Worm (Caenorhabditis elegans): ENCODE data around the gene Y75B8A.33.
A peak's percentile ranks its signal among the peaks of the same experiment; 100 is the strongest.

Y75B8A.33 gene

DNA sequence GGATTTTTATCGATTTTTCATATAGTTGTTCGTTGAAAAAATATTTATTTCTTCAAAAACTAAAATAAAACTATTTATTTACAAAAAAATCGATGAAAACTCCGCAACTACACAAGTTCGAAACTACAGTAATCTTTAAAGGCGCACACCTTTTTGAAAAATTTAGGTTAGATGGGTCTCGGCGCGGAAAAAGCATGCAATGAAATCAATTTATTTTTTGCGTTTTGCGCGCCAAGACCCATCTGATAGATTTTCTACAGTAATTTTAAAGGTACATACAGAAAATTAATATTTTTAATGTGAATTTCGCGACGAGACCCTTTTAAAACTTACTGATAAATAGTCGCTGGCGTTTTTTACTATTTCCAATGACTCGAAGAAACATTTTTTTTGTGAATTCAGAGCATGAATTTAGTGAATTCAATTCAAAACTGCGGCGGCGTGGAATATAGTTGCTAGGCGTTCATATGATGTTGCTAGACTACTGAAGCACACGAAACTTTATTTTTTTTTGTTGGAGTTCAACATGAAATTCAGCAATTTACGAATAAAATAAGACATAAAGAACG is at the start of gene Y75B8A.33:
Gene Y75B8A.33, minus strand, starts transcription at position 385 of the 569 bp plus-strand sequence.
- no peak for TF ChIP-seq hnd-1 (tag; optimal IDR thresholded peaks at IDR 0.05)
- no peak for TF ChIP-seq ceh-13 (GFP tag; optimal IDR thresholded peaks at IDR 0.05)
- TF ChIP-seq ets-7 (tag; optimal IDR thresholded peaks at IDR 0.05), result no peak
- peak; percentile 39; the same call in 1 of the 2 replicates for TF ChIP-seq pes-1 (GFP tag; IDR thresholded peaks at IDR 0.05)
- TF ChIP-seq aly-1 (tag; optimal IDR thresholded peaks at IDR 0.05), result no peak
- TF ChIP-seq hmg-4 (GFP tag; optimal IDR thresholded peaks at IDR 0.05), result no peak

DNA sequence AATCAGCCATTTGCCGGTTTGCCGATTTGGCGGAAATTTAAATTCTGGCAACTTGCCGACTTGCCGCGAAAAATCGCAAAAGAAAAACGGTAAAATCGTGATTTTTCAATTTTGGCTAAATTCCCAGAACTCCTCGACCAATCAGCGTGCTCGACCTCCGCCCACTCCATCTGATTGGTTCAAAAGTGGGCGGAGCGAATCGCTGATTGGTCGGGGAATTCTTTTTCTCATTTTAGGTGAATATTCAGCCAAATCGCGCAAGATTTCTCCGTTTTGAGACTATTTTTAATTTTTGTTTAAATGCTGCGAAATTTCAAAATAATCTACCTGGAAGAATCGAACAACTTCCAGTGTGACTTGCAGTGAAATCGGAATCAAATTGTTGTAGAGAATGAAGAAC is 47.4 kb upstream of the Y75B8A.33 start:
- no peak for TF ChIP-seq aly-1 (tag; optimal IDR thresholded peaks at IDR 0.05)
- no peak for TF ChIP-seq flt-1 (GFP tag; IDR thresholded peaks at IDR 0.05)
- TF ChIP-seq B0310.2 (tag; optimal IDR thresholded peaks at IDR 0.05), result no peak
- TF ChIP-seq ceh-36 (tag; optimal IDR thresholded peaks at IDR 0.05), result no peak
- no peak for TF ChIP-seq scrt-1 (GFP tag; IDR thresholded peaks at IDR 0.05)
- TF ChIP-seq hmg-4 (GFP tag; optimal IDR thresholded peaks at IDR 0.05), result no peak
- no peak for TF ChIP-seq tbx-37 (GFP tag; conservative IDR thresholded peaks at IDR 0.05)
- TF ChIP-seq tra-4 (tag; optimal IDR thresholded peaks at IDR 0.05), result no peak
- no peak for TF ChIP-seq sea-1 (GFP tag; conservative IDR thresholded peaks at IDR 0.05)
- no peak for TF ChIP-seq ets-7 (tag; optimal IDR thresholded peaks at IDR 0.05)
- no peak for TF ChIP-seq ceh-13 (GFP tag; optimal IDR thresholded peaks at IDR 0.05)
- TF ChIP-seq hnd-1 (tag; optimal IDR thresholded peaks at IDR 0.05), result no peak
- TF ChIP-seq pes-1 (GFP tag; IDR thresholded peaks at IDR 0.05), result no peak
- TF ChIP-seq F13C5.2 (tag; optimal IDR thresholded peaks at IDR 0.05), result no peak
- TF ChIP-seq hmbx-1 (tag; optimal IDR thresholded peaks at IDR 0.05), result no peak

DNA sequence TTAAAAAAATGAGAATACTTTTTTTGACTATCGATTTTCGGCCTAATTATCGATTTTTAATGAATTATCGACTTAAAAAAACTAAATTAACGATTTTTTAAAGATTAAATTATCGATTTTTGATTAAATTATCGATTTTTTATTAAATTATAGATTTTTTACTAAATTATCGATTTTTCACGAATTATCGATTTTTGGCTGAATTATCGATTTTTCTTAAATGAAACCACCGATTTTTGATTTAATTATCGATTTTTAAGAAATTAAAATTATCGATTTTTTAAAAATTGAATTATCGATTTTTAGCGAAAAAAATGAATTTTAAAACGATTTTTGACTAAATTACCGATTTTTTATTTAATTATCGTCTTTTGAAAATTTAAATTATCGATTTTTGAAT is 44.5 kb upstream of the Y75B8A.33 start:
- TF ChIP-seq flt-1 (GFP tag; IDR thresholded peaks at IDR 0.05) (no peak), ama-1 (optimal IDR thresholded peaks at IDR 0.05) (no peak)

DNA sequence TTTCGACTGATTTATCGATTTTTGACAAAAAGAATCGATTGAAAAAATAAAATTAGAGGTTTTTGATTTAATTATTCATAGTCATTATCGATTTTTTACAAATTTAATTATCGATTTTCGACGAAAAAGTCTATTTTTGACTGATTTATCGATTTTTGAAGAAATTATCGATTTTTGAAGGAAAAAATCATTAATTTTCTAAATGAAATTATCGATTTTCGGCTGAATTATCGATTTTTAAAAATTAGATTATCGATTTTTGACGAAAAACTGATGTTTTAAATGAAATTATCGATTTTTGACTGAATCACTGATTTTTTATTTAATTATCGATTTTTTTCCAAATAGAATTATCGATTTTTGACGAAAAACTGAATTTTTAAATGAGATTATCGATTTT is 43.9 kb upstream of the Y75B8A.33 start:
- no peak for TF ChIP-seq F13C5.2 (tag; optimal IDR thresholded peaks at IDR 0.05)
- TF ChIP-seq tra-4 (tag; optimal IDR thresholded peaks at IDR 0.05), result no peak
- TF ChIP-seq ama-1 (optimal IDR thresholded peaks at IDR 0.05), result no peak
- TF ChIP-seq hmg-4 (GFP tag; optimal IDR thresholded peaks at IDR 0.05), result no peak
- no peak for TF ChIP-seq tbx-11 (GFP tag; IDR thresholded peaks at IDR 0.05)
- TF ChIP-seq B0310.2 (tag; optimal IDR thresholded peaks at IDR 0.05), result no peak
- TF ChIP-seq tbx-37 (GFP tag; conservative IDR thresholded peaks at IDR 0.05), result no peak
- no peak for TF ChIP-seq pes-1 (GFP tag; IDR thresholded peaks at IDR 0.05)
- TF ChIP-seq hnd-1 (tag; optimal IDR thresholded peaks at IDR 0.05), result no peak
- no peak for TF ChIP-seq ceh-36 (tag; optimal IDR thresholded peaks at IDR 0.05)
- no peak for TF ChIP-seq hmbx-1 (tag; optimal IDR thresholded peaks at IDR 0.05)
- TF ChIP-seq flt-1 (GFP tag; IDR thresholded peaks at IDR 0.05), result no peak
- no peak for TF ChIP-seq aly-1 (tag; optimal IDR thresholded peaks at IDR 0.05)
- TF ChIP-seq scrt-1 (GFP tag; IDR thresholded peaks at IDR 0.05), result no peak
- TF ChIP-seq sea-1 (GFP tag; conservative IDR thresholded peaks at IDR 0.05), result no peak

DNA sequence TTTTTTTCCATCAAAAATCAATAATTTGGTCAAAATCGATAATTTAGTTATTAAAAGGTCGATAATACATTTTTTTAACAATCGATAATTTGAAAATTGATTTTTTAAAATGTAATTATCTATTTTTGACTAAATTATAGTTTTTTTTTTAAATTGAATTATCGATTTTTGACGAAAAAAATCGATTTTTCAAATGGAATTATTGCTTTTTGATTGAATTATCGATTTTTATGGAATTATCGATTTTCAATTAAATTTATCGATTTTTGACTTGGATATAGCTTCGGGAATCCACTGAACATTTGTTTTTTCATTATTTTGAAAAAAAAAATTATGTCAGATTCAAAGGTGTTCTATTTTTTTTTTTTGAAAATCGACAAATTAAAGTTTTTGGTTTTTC is 43.1 kb upstream of the Y75B8A.33 start:
- TF ChIP-seq ets-7 (tag; optimal IDR thresholded peaks at IDR 0.05), result no peak
- TF ChIP-seq hnd-1 (tag; optimal IDR thresholded peaks at IDR 0.05), result no peak
- no peak for TF ChIP-seq tbx-11 (GFP tag; IDR thresholded peaks at IDR 0.05)
- TF ChIP-seq pes-1 (GFP tag; IDR thresholded peaks at IDR 0.05), result no peak
- no peak for TF ChIP-seq tra-4 (tag; optimal IDR thresholded peaks at IDR 0.05)
- TF ChIP-seq hmbx-1 (tag; optimal IDR thresholded peaks at IDR 0.05), result no peak
- TF ChIP-seq ceh-13 (GFP tag; optimal IDR thresholded peaks at IDR 0.05), result no peak
- TF ChIP-seq hmg-4 (GFP tag; optimal IDR thresholded peaks at IDR 0.05), result no peak
- no peak for TF ChIP-seq aly-1 (tag; optimal IDR thresholded peaks at IDR 0.05)
- TF ChIP-seq tbx-37 (GFP tag; conservative IDR thresholded peaks at IDR 0.05), result no peak
- TF ChIP-seq F13C5.2 (tag; optimal IDR thresholded peaks at IDR 0.05), result no peak

DNA sequence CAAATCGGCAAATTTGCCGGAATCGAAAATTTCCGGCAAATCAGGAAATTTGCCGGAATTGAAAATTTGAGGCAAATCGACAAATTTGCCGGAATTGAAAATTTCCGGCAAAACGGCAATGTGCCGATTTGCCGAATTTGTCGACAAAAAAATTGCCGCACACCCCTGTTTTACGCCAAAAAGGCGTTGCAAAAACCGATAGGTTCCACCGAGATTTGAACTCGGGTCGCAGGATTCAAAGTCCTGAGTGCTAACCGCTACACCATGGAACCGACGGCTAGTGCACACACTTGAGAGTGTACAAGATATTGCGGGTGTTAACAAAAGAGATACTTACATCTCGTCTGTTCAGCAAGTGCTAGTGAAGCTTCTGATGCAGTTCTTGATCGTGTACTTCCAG is 32.5 kb upstream of the Y75B8A.33 start:
- TF ChIP-seq flt-1 (GFP tag; IDR thresholded peaks at IDR 0.05), result peak; percentile 75
- TF ChIP-seq pes-1 (GFP tag; IDR thresholded peaks at IDR 0.05), result peak; percentile 81
- peak; percentile 54 for TF ChIP-seq ceh-36 (tag; optimal IDR thresholded peaks at IDR 0.05)
- no peak for TF ChIP-seq ets-7 (tag; optimal IDR thresholded peaks at IDR 0.05)
- TF ChIP-seq hnd-1 (tag; optimal IDR thresholded peaks at IDR 0.05), result peak; percentile 6
- peak; percentile 40 for TF ChIP-seq F13C5.2 (tag; optimal IDR thresholded peaks at IDR 0.05)
- peak; percentile 31 for TF ChIP-seq ceh-13 (GFP tag; optimal IDR thresholded peaks at IDR 0.05)
- TF ChIP-seq sea-1 (GFP tag; conservative IDR thresholded peaks at IDR 0.05), result no peak
- TF ChIP-seq B0310.2 (tag; optimal IDR thresholded peaks at IDR 0.05), result peak; percentile 22
- peak; percentile 15 for TF ChIP-seq hmbx-1 (tag; optimal IDR thresholded peaks at IDR 0.05)
- TF ChIP-seq scrt-1 (GFP tag; IDR thresholded peaks at IDR 0.05), result peak; percentile 77
- TF ChIP-seq hmg-4 (GFP tag; optimal IDR thresholded peaks at IDR 0.05), result peak; percentile 8
- TF ChIP-seq tra-4 (tag; optimal IDR thresholded peaks at IDR 0.05), result no peak
- no peak for TF ChIP-seq ama-1 (optimal IDR thresholded peaks at IDR 0.05)
- TF ChIP-seq tbx-37 (GFP tag; conservative IDR thresholded peaks at IDR 0.05), result peak; percentile 48; the same call in 1 of the 2 replicates
- peak; percentile 56; the same call in 1 of the 2 replicates for TF ChIP-seq tbx-11 (GFP tag; IDR thresholded peaks at IDR 0.05)
- peak; percentile 68 for TF ChIP-seq aly-1 (tag; optimal IDR thresholded peaks at IDR 0.05)

DNA sequence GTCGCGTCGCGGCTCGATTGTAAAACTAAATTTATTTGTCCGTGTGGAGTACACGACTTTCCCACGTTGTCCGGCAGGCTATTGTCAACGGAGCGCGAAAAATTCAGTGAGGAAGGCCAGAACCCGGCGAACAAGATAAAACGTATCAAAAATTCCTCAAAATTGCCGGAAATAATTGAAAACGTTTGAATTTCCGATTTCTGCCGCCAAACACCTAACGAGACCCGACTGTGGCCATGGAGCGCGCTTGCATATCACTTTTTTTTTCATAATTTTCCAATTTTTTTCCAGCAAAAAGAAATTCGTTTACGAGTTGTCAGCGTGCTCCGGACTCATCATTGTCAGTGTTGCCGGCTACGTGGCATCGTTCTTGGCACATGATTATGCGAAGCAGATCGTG is 31.3 kb upstream of the Y75B8A.33 start:
- TF ChIP-seq pes-1 (GFP tag; IDR thresholded peaks at IDR 0.05), result no peak
- no peak for TF ChIP-seq hnd-1 (tag; optimal IDR thresholded peaks at IDR 0.05)
- no peak for TF ChIP-seq sea-1 (GFP tag; conservative IDR thresholded peaks at IDR 0.05)
- no peak for TF ChIP-seq F13C5.2 (tag; optimal IDR thresholded peaks at IDR 0.05)
- no peak for TF ChIP-seq flt-1 (GFP tag; IDR thresholded peaks at IDR 0.05)
- no peak for TF ChIP-seq scrt-1 (GFP tag; IDR thresholded peaks at IDR 0.05)
- no peak for TF ChIP-seq tbx-11 (GFP tag; IDR thresholded peaks at IDR 0.05)
- no peak for TF ChIP-seq hmg-4 (GFP tag; optimal IDR thresholded peaks at IDR 0.05)
- TF ChIP-seq tbx-37 (GFP tag; conservative IDR thresholded peaks at IDR 0.05), result no peak
- TF ChIP-seq hmbx-1 (tag; optimal IDR thresholded peaks at IDR 0.05), result no peak

DNA sequence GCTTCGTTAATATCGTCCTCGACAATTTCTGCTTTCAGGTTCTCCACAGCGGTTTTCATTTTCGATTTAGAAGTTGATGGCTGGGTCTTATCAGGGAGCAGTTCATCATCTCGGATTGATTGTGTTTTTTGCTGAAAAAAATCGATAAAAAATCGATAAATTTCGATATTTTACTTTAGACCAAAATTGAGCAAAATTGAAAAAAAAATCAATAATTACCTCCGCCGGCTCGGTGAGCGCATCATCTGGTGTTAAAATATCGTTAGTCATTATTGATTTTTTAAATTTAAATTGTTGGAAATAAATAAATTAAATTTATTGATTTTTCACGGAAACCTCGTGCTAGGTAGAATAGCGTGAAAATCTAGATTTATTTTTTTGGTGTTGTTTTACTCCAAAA is 27.9 kb upstream of the Y75B8A.33 start, which contains the start of gene Y49E10.10:
Gene Y49E10.10, plus strand, starts transcription at position 381 of the 400 bp plus-strand sequence.
- TF ChIP-seq hnd-1 (tag; optimal IDR thresholded peaks at IDR 0.05) (no peak), F13C5.2 (tag; optimal IDR thresholded peaks at IDR 0.05) (no peak), ets-7 (tag; optimal IDR thresholded peaks at IDR 0.05) (no peak), ceh-13 (GFP tag; optimal IDR thresholded peaks at IDR 0.05) (no peak), hmg-4 (GFP tag; optimal IDR thresholded peaks at IDR 0.05) (no peak), tbx-37 (GFP tag; conservative IDR thresholded peaks at IDR 0.05) (no peak), aly-1 (tag; optimal IDR thresholded peaks at IDR 0.05) (no peak), ama-1 (optimal IDR thresholded peaks at IDR 0.05) (no peak), flt-1 (GFP tag; IDR thresholded peaks at IDR 0.05) (no peak), tra-4 (tag; optimal IDR thresholded peaks at IDR 0.05) (no peak)
